Fruit fly (Drosophila melanogaster) whole organism, embryonic: ENCODE data around the gene Rpp14a.

Source experiments
- Abd-B ChIP-seq: fragments of 200-800 bp; sonication (Bioruptor generic); optimal IDR thresholded peaks from 2 replicates; lab custom pipeline; 2018; ENCODE audit warnings: missing biosample characterization, mild to moderate bottlenecking, missing genetic modification characterization, moderate library complexity
- BtbVII ChIP-seq: fragments of 200-800 bp; sonication (Bioruptor generic); optimal IDR thresholded peaks from 3 replicates; lab custom pipeline; 2017; ENCODE audit warnings: missing biosample characterization, mild to moderate bottlenecking, missing genetic modification characterization
- CG10462 ChIP-seq: fragments of 200-800 bp; sonication (Bioruptor generic); optimal IDR thresholded peaks from 2 replicates; lab custom pipeline; 2016; ENCODE audit warnings: missing biosample characterization, missing genetic modification characterization
- CG12071 ChIP-seq: fragments of 200-800 bp; sonication (Bioruptor generic); optimal IDR thresholded peaks from 3 replicates; lab custom pipeline; 2018; ENCODE audit warnings: missing biosample characterization, mild to moderate bottlenecking, missing genetic modification characterization
- CG12659 ChIP-seq: fragments of 200-800 bp; sonication (Bioruptor generic); optimal IDR thresholded peaks from 3 replicates; lab custom pipeline; 2017; ENCODE audit warnings: mild to moderate bottlenecking, missing biosample characterization, missing genetic modification reagents, missing genetic modification characterization
- CG13775 ChIP-seq: fragments of 200-800 bp; sonication (Bioruptor generic); optimal IDR thresholded peaks from 3 replicates; lab custom pipeline; 2017; ENCODE audit warnings: missing biosample characterization, mild to moderate bottlenecking, missing genetic modification characterization
- CG14014 ChIP-seq: fragments of 200-800 bp; sonication (Bioruptor generic); IDR thresholded peaks from 2 replicates; pipeline ENCODE4 v1.3.6; 2022; ENCODE audit warnings: missing biosample characterization, missing genetic modification characterization
- CG14860 ChIP-seq: fragments of 200-800 bp; sonication (Bioruptor generic); IDR thresholded peaks from 3 replicates; pipeline ENCODE4 v1.3.6; 2022; ENCODE audit warnings: missing biosample characterization, missing genetic modification characterization; ENCODE audit not compliant: partially characterized antibody
- CG16815 ChIP-seq: fragments of 200-800 bp; sonication (Bioruptor generic); optimal IDR thresholded peaks from 3 replicates; lab custom pipeline; 2017; ENCODE audit warnings: missing biosample characterization, mild to moderate bottlenecking, missing genetic modification characterization
- CG17568 ChIP-seq: fragments of 200-800 bp; sonication (Bioruptor generic); optimal IDR thresholded peaks from 2 replicates; lab custom pipeline; 2018; ENCODE audit warnings: missing biosample characterization, mild to moderate bottlenecking, missing genetic modification characterization, moderate library complexity
- CG17612 ChIP-seq: fragments of 200-800 bp; sonication (Bioruptor generic); IDR thresholded peaks from 2 replicates; pipeline ENCODE4 v1.3.6; 2022; ENCODE audit warnings: missing biosample characterization, missing genetic modification characterization
- CG17829 ChIP-seq: fragments of 200-800 bp; optimal IDR thresholded peaks from 2 replicates; lab custom pipeline; 2019; ENCODE audit warnings: missing biosample characterization, mild to moderate bottlenecking, missing genetic modification characterization, moderate library complexity
- CG18011 ChIP-seq: fragments of 200-800 bp; sonication (Bioruptor generic); optimal IDR thresholded peaks from 2 replicates; lab custom pipeline; 2017; ENCODE audit warnings: missing biosample characterization, missing genetic modification characterization, mild to moderate bottlenecking, moderate library complexity, missing genotype
- CG18476 ChIP-seq: fragments of 200-800 bp; sonication (Bioruptor generic); optimal IDR thresholded peaks from 2 replicates; lab custom pipeline; 2016; ENCODE audit warnings: missing biosample characterization, mild to moderate bottlenecking, missing genetic modification characterization
- CG18599 ChIP-seq: fragments of 200-800 bp; sonication (Bioruptor generic); optimal IDR thresholded peaks from 3 replicates; lab custom pipeline; 2017; ENCODE audit warnings: missing biosample characterization, missing genetic modification characterization, mild to moderate bottlenecking, moderate library complexity, missing genetic modification reagents
- CG30431 ChIP-seq: fragments of 200-800 bp; sonication (Bioruptor generic); optimal IDR thresholded peaks from 2 replicates; lab custom pipeline; 2017; ENCODE audit warnings: missing biosample characterization, missing genetic modification characterization
- CG34224 ChIP-seq: fragments of 200-800 bp; sonication (Bioruptor generic); IDR thresholded peaks from 3 replicates; pipeline ENCODE4 v1.3.6; 2022; ENCODE audit warnings: missing biosample characterization, missing genetic modification characterization; ENCODE audit not compliant: partially characterized antibody
- CG5180 ChIP-seq: fragments of 200-800 bp; sonication (Bioruptor generic); optimal IDR thresholded peaks from 3 replicates; lab custom pipeline; 2017; ENCODE audit warnings: missing biosample characterization, missing genetic modification characterization, mild to moderate bottlenecking, moderate library complexity, missing genetic modification reagents
- CG7271 ChIP-seq: fragments of 200-800 bp; sonication (Bioruptor generic); optimal IDR thresholded peaks from 2 replicates; lab custom pipeline; 2018; ENCODE audit warnings: missing biosample characterization, mild to moderate bottlenecking, missing genetic modification characterization, moderate library complexity
- CG8290 ChIP-seq, 3 experiments: fragments of 200-800 bp; sonication (Bioruptor generic); optimal IDR thresholded peaks; 2 replicates each; lab custom pipeline; 2016 to 2019; ENCODE audit warnings: missing biosample characterization in 3 of 3, missing genetic modification characterization in 3 of 3, mild to moderate bottlenecking in 2 of 3, moderate library complexity in 1 of 3
- CG9727 ChIP-seq: fragments of 200-800 bp; sonication (Bioruptor generic); optimal IDR thresholded peaks from 3 replicates; lab custom pipeline; 2017; ENCODE audit warnings: missing biosample characterization, mild to moderate bottlenecking, missing genetic modification characterization
- CTCF ChIP-seq: fragments of 200-800 bp; sonication (Bioruptor generic); optimal IDR thresholded peaks from 2 replicates; lab custom pipeline; 2017; ENCODE audit warnings: missing biosample characterization, mild to moderate bottlenecking, missing genetic modification characterization, moderate library complexity
- E2f1 ChIP-seq: fragments of 200-800 bp; sonication (Bioruptor generic); IDR thresholded peaks from 2 replicates; pipeline ENCODE4 v1.3.6; 2022; ENCODE audit warnings: missing biosample characterization, missing genetic modification characterization
- GATAe ChIP-seq: fragments of 200-800 bp; sonication (Bioruptor generic); conservative IDR thresholded peaks from 2 replicates; pipeline ENCODE4 v1.3.6; 2022; ENCODE audit warnings: missing biosample characterization, missing genetic modification characterization
- Hmr ChIP-seq: fragments of 200-800 bp; sonication (Bioruptor generic); optimal IDR thresholded peaks from 3 replicates; lab custom pipeline; 2017; ENCODE audit warnings: mild to moderate bottlenecking, missing biosample characterization, missing genetic modification reagents, missing genetic modification characterization
- Lhr ChIP-seq: fragments of 200-800 bp; sonication (Bioruptor generic); optimal IDR thresholded peaks from 3 replicates; lab custom pipeline; 2017; ENCODE audit warnings: mild to moderate bottlenecking, missing biosample characterization, missing genetic modification reagents, missing genetic modification characterization
- MBD-R2 ChIP-seq: fragments of 200-800 bp; sonication (Bioruptor generic); IDR thresholded peaks from 2 replicates; pipeline ENCODE4 v1.3.6; 2022; ENCODE audit warnings: missing biosample characterization, missing genetic modification characterization
- Mes4 ChIP-seq: fragments of 200-800 bp; sonication (Bioruptor generic); optimal IDR thresholded peaks from 2 replicates; lab custom pipeline; 2016; ENCODE audit warnings: missing biosample characterization, missing genetic modification characterization
- Nf-YC ChIP-seq: fragments of 200-800 bp; optimal IDR thresholded peaks from 3 replicates; lab custom pipeline; 2019; ENCODE audit warnings: missing biosample characterization, mild to moderate bottlenecking, missing genetic modification characterization, moderate library complexity
- Rfx ChIP-seq: fragments of 200-800 bp; sonication (Bioruptor generic); IDR thresholded peaks from 2 replicates; pipeline ENCODE4 v1.3.6; 2022; ENCODE audit warnings: missing biosample characterization, missing genetic modification characterization
- Rx ChIP-seq: fragments of 200-800 bp; sonication (Bioruptor generic); IDR thresholded peaks from 2 replicates; pipeline ENCODE4 v1.3.6; 2022; ENCODE audit warnings: missing biosample characterization, missing genetic modification characterization
- ase ChIP-seq: fragments of 200-800 bp; sonication (Bioruptor generic); IDR thresholded peaks from 3 replicates; pipeline ENCODE4 v1.3.6; 2022; ENCODE audit warnings: missing biosample characterization, missing genetic modification characterization
- ato ChIP-seq: fragments of 200-800 bp; sonication (Bioruptor generic); IDR thresholded peaks from 2 replicates; pipeline ENCODE4 v1.3.6; 2022; ENCODE audit warnings: missing biosample characterization, missing genetic modification characterization; ENCODE audit not compliant: partially characterized antibody
- bigmax ChIP-seq: fragments of 200-800 bp; sonication (Bioruptor generic); optimal IDR thresholded peaks from 2 replicates; lab custom pipeline; 2018; ENCODE audit warnings: missing biosample characterization, mild to moderate bottlenecking, missing genetic modification characterization
- cato ChIP-seq: fragments of 200-800 bp; sonication (Bioruptor generic); optimal IDR thresholded peaks from 2 replicates; lab custom pipeline; 2016; ENCODE audit warnings: missing biosample characterization, missing genetic modification characterization, borderline replicate concordance
- exex ChIP-seq: fragments of 200-800 bp; sonication (Bioruptor generic); optimal IDR thresholded peaks from 4 replicates; lab custom pipeline; 2018; ENCODE audit warnings: missing biosample characterization, mild to moderate bottlenecking, missing genetic modification characterization, moderate library complexity
- fu2 ChIP-seq: fragments of 200-800 bp; sonication (Bioruptor generic); optimal IDR thresholded peaks from 2 replicates; lab custom pipeline; 2016; ENCODE audit warnings: missing biosample characterization, missing genetic modification characterization
- grn ChIP-seq: fragments of 200-800 bp; sonication (Bioruptor generic); optimal IDR thresholded peaks from 3 replicates; lab custom pipeline; 2017; ENCODE audit warnings: missing biosample characterization, missing genetic modification characterization
- gsb-n ChIP-seq: fragments of 200-800 bp; sonication (Bioruptor generic); optimal IDR thresholded peaks from 3 replicates; lab custom pipeline; 2018; ENCODE audit warnings: missing biosample characterization, mild to moderate bottlenecking, missing genetic modification characterization
- hbn ChIP-seq: fragments of 200-800 bp; sonication (Bioruptor generic); IDR thresholded peaks from 2 replicates; pipeline ENCODE4 v1.3.6; 2022; ENCODE audit warnings: missing biosample characterization, missing genetic modification characterization; ENCODE audit not compliant: partially characterized antibody
- inv ChIP-seq: fragments of 200-800 bp; sonication (Bioruptor generic); IDR thresholded peaks from 2 replicates; pipeline ENCODE4 v1.3.6; 2022; ENCODE audit warnings: missing biosample characterization, missing genetic modification characterization; ENCODE audit not compliant: partially characterized antibody
- lab ChIP-seq: fragments of 200-800 bp; sonication (Bioruptor generic); optimal IDR thresholded peaks from 3 replicates; lab custom pipeline; 2017; ENCODE audit warnings: missing biosample characterization, missing genetic modification characterization, mild to moderate bottlenecking, moderate library complexity, missing genetic modification reagents
- mld ChIP-seq: fragments of 200-800 bp; sonication (Bioruptor generic); IDR thresholded peaks from 3 replicates; pipeline ENCODE4 v1.3.6; 2022; ENCODE audit warnings: missing biosample characterization, missing genetic modification characterization; ENCODE audit not compliant: partially characterized antibody
- row ChIP-seq: fragments of 200-800 bp; sonication (Bioruptor generic); IDR thresholded peaks from 3 replicates; pipeline ENCODE4 v1.3.6; 2022; ENCODE audit warnings: missing biosample characterization, missing genetic modification characterization
- run ChIP-seq: fragments of 200-800 bp; sonication (Bioruptor generic); optimal IDR thresholded peaks from 3 replicates; lab custom pipeline; 2018; ENCODE audit warnings: missing biosample characterization, mild to moderate bottlenecking, missing genetic modification characterization
- seq ChIP-seq: fragments of 200-800 bp; sonication (Bioruptor generic); IDR thresholded peaks from 2 replicates; pipeline ENCODE4 v1.3.6; 2022; ENCODE audit warnings: missing biosample characterization, missing genetic modification characterization
- sug ChIP-seq: fragments of 200-800 bp; optimal IDR thresholded peaks from 2 replicates; lab custom pipeline; 2019; ENCODE audit warnings: missing biosample characterization, mild to moderate bottlenecking, missing genetic modification characterization, moderate library complexity
- vfl ChIP-seq: fragments of 200-800 bp; sonication (Bioruptor generic); optimal IDR thresholded peaks from 2 replicates; lab custom pipeline; 2016; ENCODE audit warnings: missing biosample characterization, missing genetic modification characterization
- yki ChIP-seq: fragments of >200 bp; optimal IDR thresholded peaks from 3 replicates; lab custom pipeline; 2018

Rpp14a gene

dm6 chr3R:30062543-30062942, 5.9 kb downstream of the Rpp14a start (continued):
- TF ChIP-seq row (GFP tag; lab: Robert Waterston, UW) (0 out of 3 replicates have a peak, but pooled peaks have one; percentile 24), cato (GFP tag; lab: Kevin White, UChicago) (no peak)
- TF ChIP-seq, all 482 proteins: peak for 30

dm6 chr3R:30063704-30064103, 7.0 kb downstream of the Rpp14a start:
- TF ChIP-seq ato (GFP tag; lab: Robert Waterston, UW) = no peak
- no peak for TF ChIP-seq CG34224
- TF ChIP-seq sug = peak; percentile 78
- no peak for TF ChIP-seq CG12659 (GFP tag; lab: Kevin White, UChicago)
- TF ChIP-seq Nf-YC (tag; lab: Kevin White, UChicago) = no peak
- TF ChIP-seq vfl (GFP tag; lab: Kevin White, UChicago) = no peak
- TF ChIP-seq Rfx (GFP tag; lab: Robert Waterston, UW) = no peak
- TF ChIP-seq bigmax (GFP tag; lab: Kevin White, UChicago) = no peak
- no peak for TF ChIP-seq CG5180 (GFP tag; lab: Kevin White, UChicago)
- no peak for TF ChIP-seq row (GFP tag; lab: Robert Waterston, UW)
- no peak for TF ChIP-seq CG18011 (GFP tag; lab: Kevin White, UChicago)
- TF ChIP-seq Hmr = no peak
- TF ChIP-seq CTCF (GFP tag; lab: Kevin White, UChicago) = no peak
- no peak for TF ChIP-seq CG30431 (GFP tag; lab: Kevin White, UChicago)
- peak; percentile 33 for TF ChIP-seq lab
- TF ChIP-seq CG7271 (tag; lab: Kevin White, UChicago) = no peak
- TF ChIP-seq CG18599 (GFP tag; lab: Kevin White, UChicago) = peak; percentile 41
- no peak for TF ChIP-seq CG16815
- no peak for TF ChIP-seq hbn (GFP tag; lab: Robert Waterston, UW)
- TF ChIP-seq fu2 = no peak
- TF ChIP-seq CG18476 (GFP tag; lab: Kevin White, UChicago) = no peak
- no peak for TF ChIP-seq yki (lab: Kevin White, UChicago)
- no peak for TF ChIP-seq gsb-n (tag; lab: Kevin White, UChicago)
- no peak for TF ChIP-seq CG9727 (GFP tag; lab: Kevin White, UChicago)
- no peak for TF ChIP-seq CG8290 (GFP tag; optimal IDR thresholded peaks at IDR 0.05; lab: Kevin White, UChicago)
- peak in 1 of 2 experiments; percentile 6 for TF ChIP-seq CG8290 (tag; optimal IDR thresholded peaks at IDR 0.05; lab: Kevin White, UChicago)
- TF ChIP-seq run (tag; lab: Kevin White, UChicago) = no peak
- TF ChIP-seq CG14860 (GFP tag; lab: Robert Waterston, UW) = no peak
- TF ChIP-seq seq (GFP tag; lab: Robert Waterston, UW) = no peak
- TF ChIP-seq inv (GFP tag; lab: Robert Waterston, UW) = no peak
- peak; percentile 31 for TF ChIP-seq grn
- TF ChIP-seq CG14014 = no peak
- TF ChIP-seq E2f1 (GFP tag; lab: Robert Waterston, UW) = no peak
- TF ChIP-seq Rx (GFP tag; lab: Robert Waterston, UW) = no peak
- TF ChIP-seq GATAe = peak; percentile 51
- TF ChIP-seq CG17568 = no peak
- TF ChIP-seq CG13775 (GFP tag; lab: Kevin White, UChicago) = no peak
- no peak for TF ChIP-seq CG17829 (tag; lab: Kevin White, UChicago)
- TF ChIP-seq Abd-B (GFP tag; lab: Kevin White, UChicago) = no peak
- TF ChIP-seq ase (GFP tag; lab: Robert Waterston, UW) = no peak
- no peak for TF ChIP-seq CG10462 (GFP tag; lab: Kevin White, UChicago)
- TF ChIP-seq CG17612 = no peak
- TF ChIP-seq BtbVII (GFP tag; lab: Kevin White, UChicago) = no peak
- TF ChIP-seq exex (tag; lab: Kevin White, UChicago) = peak; percentile 61
- TF ChIP-seq Lhr (GFP tag; lab: Kevin White, UChicago) = no peak
- TF ChIP-seq MBD-R2 (GFP tag; lab: Robert Waterston, UW) = no peak
- no peak for TF ChIP-seq mld (GFP tag; lab: Robert Waterston, UW)
- no peak for TF ChIP-seq Mes4 (GFP tag; lab: Kevin White, UChicago)
- TF ChIP-seq CG12071 (GFP tag; lab: Kevin White, UChicago) = no peak
